Fruit fly (Drosophila melanogaster): Measurements from ENCODE around the gene Tango4.

Tango4 gene

dm6 chrX:12028825-12029514 is 8.1 kb downstream of the Tango4 start, which contains the start of gene Usp7:
TSS of gene Usp7 (minus strand) at chrX:12029032.
- TF ChIP-seq Eip78C (GFP tag) = peak; percentile 67
- TF ChIP-seq CG3032 (tag; optimal IDR thresholded peaks at IDR 0.05) = peak; percentile 25
- TF ChIP-seq eg (GFP tag; IDR thresholded peaks at IDR 0.05) = 0 out of 3 replicates have a peak, but pooled peaks have one; percentile 36
- TF ChIP-seq CG15336 (GFP tag; IDR thresholded peaks at IDR 0.05) = 0 out of 2 replicates have a peak, but pooled peaks have one; percentile 33
- peak in 1 of 2 experiments; percentile 47 for TF ChIP-seq ss (GFP tag; optimal IDR thresholded peaks at IDR 0.05)
- TF ChIP-seq CG11902 (GFP tag; optimal IDR thresholded peaks at IDR 0.05) = no peak
- TF ChIP-seq OdsH (GFP tag; optimal IDR thresholded peaks at IDR 0.05) = no peak
- no peak for TF ChIP-seq CG10631 (GFP tag; optimal IDR thresholded peaks at IDR 0.05)
- peak; percentile 97 for TF ChIP-seq achi (GFP tag; optimal IDR thresholded peaks at IDR 0.05)
- TF ChIP-seq CG3919 (GFP tag; optimal IDR thresholded peaks at IDR 0.05) = no peak

dm6 chrX:12031400-12031799 is 10.5 kb downstream of the Tango4 start, which contains the start of gene Cyp311a1:
TSS of gene Cyp311a1 (minus strand) at chrX:12031465.
- TF ChIP-seq salr (GFP tag; optimal IDR thresholded peaks at IDR 0.05) = no peak
- peak; percentile 43 for TF ChIP-seq Eip78C (GFP tag)
- peak; percentile 52; the same call in 1 of the 2 replicates for TF ChIP-seq CG15336 (GFP tag; IDR thresholded peaks at IDR 0.05)
- TF ChIP-seq eg (GFP tag; IDR thresholded peaks at IDR 0.05) = 0 out of 3 replicates have a peak, but pooled peaks have one; percentile 7
- TF ChIP-seq CG8119 (GFP tag; IDR thresholded peaks at IDR 0.05) = peak; percentile 39; the same call in 1 of the 3 replicates

dm6 chrX:12032136-12032682 is 11.3 kb downstream of the Tango4 start, which contains the start of gene Cyp318a1:
TSS of gene Cyp318a1 (plus strand) at chrX:12032632.
- no peak for TF ChIP-seq CG6854 (GFP tag; optimal IDR thresholded peaks at IDR 0.05)

- TF ChIP-seq CG3919 (GFP tag; optimal IDR thresholded peaks at IDR 0.05) (no peak), Eip93F (GFP tag; optimal IDR thresholded peaks at IDR 0.05) (no peak), fd85E (GFP tag; optimal IDR thresholded peaks at IDR 0.05) (no peak), CG32006 (GFP tag; optimal IDR thresholded peaks at IDR 0.05) (no peak), CG10631 (GFP tag; optimal IDR thresholded peaks at IDR 0.05) (no peak), svp (GFP tag) (peak; percentile 60)
Measured at dm6 chrX:12034713-12035112, 13.8 kb downstream of the Tango4 start.

dm6 chrX:12035207-12035606 is 14.3 kb downstream of the Tango4 start:
- TF ChIP-seq pdm3 (GFP tag; optimal IDR thresholded peaks at IDR 0.05) = no peak
- no peak for TF ChIP-seq CG9139 (GFP tag; optimal IDR thresholded peaks at IDR 0.05)
- no peak for TF ChIP-seq Eip78C (GFP tag)
- TF ChIP-seq esn (GFP tag; optimal IDR thresholded peaks at IDR 0.05) = no peak
- TF ChIP-seq CG15336 (GFP tag; IDR thresholded peaks at IDR 0.05) = no peak
- no peak for TF ChIP-seq topi (GFP tag; optimal IDR thresholded peaks at IDR 0.05)
- TF ChIP-seq CG1621 (tag; optimal IDR thresholded peaks at IDR 0.05) = no peak
- TF ChIP-seq eg (GFP tag; IDR thresholded peaks at IDR 0.05) = no peak
- TF ChIP-seq CG8119 (GFP tag; IDR thresholded peaks at IDR 0.05) = no peak
- TF ChIP-seq Blimp-1 (GFP tag; optimal IDR thresholded peaks at IDR 0.05) = no peak
- no peak for TF ChIP-seq Eip75B (GFP tag; optimal IDR thresholded peaks at IDR 0.05)
- no peak for TF ChIP-seq Gug (GFP tag; IDR thresholded peaks at IDR 0.05)
- TF ChIP-seq Ets96B (tag; optimal IDR thresholded peaks at IDR 0.05) = no peak

- TF ChIP-seq ss (GFP tag; optimal IDR thresholded peaks at IDR 0.05) (no peak), esn (GFP tag; optimal IDR thresholded peaks at IDR 0.05) (no peak), Sox15 (GFP tag; optimal IDR thresholded peaks at IDR 0.05) (no peak), Ets21C (GFP tag; optimal IDR thresholded peaks at IDR 0.05) (no peak), vri (GFP tag; optimal IDR thresholded peaks at IDR 0.05) (no peak), Met (GFP tag; optimal IDR thresholded peaks at IDR 0.05) (no peak)
Measured at dm6 chrX:12043398-12043797, 22.5 kb downstream of the Tango4 start, which contains the start of gene Ten-a. TSS of gene Ten-a (plus strand) at chrX:12043698.
